Worm (Caenorhabditis elegans): Measurements from ENCODE around the gene gly-8.

Gene gly-8

ce11 chrIII:11663400-11663799, 38.4 kb downstream of the gly-8 start:
- TF ChIP-seq scrt-1 (GFP tag; IDR thresholded peaks at IDR 0.05) (no peak), hmbx-1 (tag; optimal IDR thresholded peaks at IDR 0.05) (no peak), hmg-4 (GFP tag; optimal IDR thresholded peaks at IDR 0.05) (no peak), aly-1 (tag; optimal IDR thresholded peaks at IDR 0.05) (no peak), ceh-36 (tag; optimal IDR thresholded peaks at IDR 0.05) (no peak), ceh-13 (GFP tag; optimal IDR thresholded peaks at IDR 0.05) (no peak), tbx-11 (GFP tag; IDR thresholded peaks at IDR 0.05) (no peak), tra-4 (tag; optimal IDR thresholded peaks at IDR 0.05) (no peak), sea-1 (GFP tag; conservative IDR thresholded peaks at IDR 0.05) (no peak)

DNA sequence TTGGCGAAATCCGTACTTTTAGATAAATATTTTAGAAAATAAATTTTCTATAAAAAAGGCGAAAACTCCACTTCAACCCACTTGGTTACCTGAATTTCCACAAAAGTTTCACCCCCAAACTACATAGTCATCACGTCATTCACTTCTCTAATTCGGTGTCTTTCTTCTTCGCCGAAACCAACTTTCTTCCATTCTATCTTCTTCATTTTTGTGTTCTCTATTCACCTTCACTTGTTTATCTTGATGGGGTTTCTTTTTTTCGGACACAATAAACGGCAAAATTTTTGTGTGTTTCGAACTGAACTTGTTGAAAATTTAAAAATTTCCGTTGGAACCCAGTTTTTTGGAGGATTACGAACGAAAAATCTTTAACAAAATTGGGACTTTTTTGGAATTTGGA, 41.8 kb downstream of the gly-8 start:
- no peak for TF ChIP-seq B0310.2 (tag; optimal IDR thresholded peaks at IDR 0.05)
- no peak for TF ChIP-seq tbx-11 (GFP tag; IDR thresholded peaks at IDR 0.05)
- TF ChIP-seq flt-1 (GFP tag; IDR thresholded peaks at IDR 0.05): no peak
- no peak for TF ChIP-seq hmbx-1 (tag; optimal IDR thresholded peaks at IDR 0.05)
- TF ChIP-seq hmg-4 (GFP tag; optimal IDR thresholded peaks at IDR 0.05): no peak
- TF ChIP-seq ceh-36 (tag; optimal IDR thresholded peaks at IDR 0.05): no peak
- TF ChIP-seq ets-7 (tag; optimal IDR thresholded peaks at IDR 0.05): no peak
- TF ChIP-seq tra-4 (tag; optimal IDR thresholded peaks at IDR 0.05): no peak
- no peak for TF ChIP-seq hnd-1 (tag; optimal IDR thresholded peaks at IDR 0.05)
- no peak for TF ChIP-seq sea-1 (GFP tag; conservative IDR thresholded peaks at IDR 0.05)
- no peak for TF ChIP-seq pes-1 (GFP tag; IDR thresholded peaks at IDR 0.05)
- TF ChIP-seq ama-1 (optimal IDR thresholded peaks at IDR 0.05): no peak

DNA sequence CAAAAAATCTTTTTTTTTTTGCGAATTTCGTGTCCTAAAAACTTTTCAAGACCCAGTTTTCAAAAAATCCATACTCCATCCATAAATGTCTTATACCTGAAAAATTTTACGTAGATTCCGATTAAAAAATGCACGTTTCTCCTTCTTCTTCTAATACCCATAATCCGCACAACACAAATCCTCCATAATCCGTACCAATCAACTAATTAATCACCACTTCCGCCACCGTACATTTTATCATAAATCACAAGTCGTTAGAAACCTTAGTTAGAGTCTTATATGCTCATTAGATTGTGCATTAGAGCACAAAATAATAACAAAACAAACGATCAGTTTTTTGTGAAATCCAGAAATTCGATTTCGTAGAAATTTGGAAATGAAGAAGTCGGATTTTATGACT, 44.0 kb downstream of the gly-8 start:
- TF ChIP-seq ceh-36 (tag; optimal IDR thresholded peaks at IDR 0.05) (no peak), B0310.2 (tag; optimal IDR thresholded peaks at IDR 0.05) (no peak)

Data from whole organism, early embryonic.